Worm (Caenorhabditis elegans) whole organism, dauer: ENCODE data around the gene vps-50.

Experiments used
- unc-62 ChIP-seq: sonication (generic microtip); optimal IDR thresholded peaks from 2 replicates; lab custom pipeline; 2017; ENCODE audit warnings: missing biosample characterization, missing genetic modification reagents, missing genetic modification characterization

The vps-50 gene

DNA sequence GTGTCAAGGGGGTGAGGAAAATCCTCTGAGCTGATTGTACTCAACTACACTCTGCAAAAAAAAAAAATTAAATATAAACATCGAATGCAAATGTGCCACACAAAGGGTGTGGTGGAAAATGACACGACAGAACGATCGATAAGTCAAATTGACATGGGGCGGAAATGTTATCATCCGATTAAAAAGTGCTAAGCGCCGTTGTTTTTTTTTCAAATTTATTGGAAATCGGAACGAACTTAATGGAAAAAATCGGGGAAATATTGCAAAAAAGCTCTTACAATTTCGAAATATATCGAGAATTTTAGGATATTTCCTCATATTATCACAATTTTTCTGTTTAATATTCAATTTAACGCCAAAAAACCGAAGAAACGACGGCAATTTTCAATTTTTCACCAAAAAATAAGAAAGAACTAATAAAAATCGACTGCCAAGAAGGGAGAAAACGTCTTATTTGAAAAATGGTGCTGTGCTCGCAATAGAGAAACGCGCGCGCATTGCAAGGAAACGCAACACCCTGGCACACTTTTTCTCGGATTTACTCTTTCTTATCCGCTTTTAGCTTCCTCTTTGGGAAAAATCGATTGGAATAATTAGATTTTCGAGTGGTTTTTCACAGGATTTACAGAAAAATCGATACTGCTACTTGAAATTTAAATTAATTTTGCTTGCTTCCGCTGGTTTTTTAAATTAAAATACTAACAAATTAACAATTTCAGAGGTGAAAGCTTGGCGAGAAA is at the start of gene vps-50, which contains the start of gene cey-4:
vps-50 (plus strand) TSS at position 541 of the 740 bp plus-strand sequence.
cey-4 (minus strand) TSS at position 51 of the 740 bp plus-strand sequence.
- no peak for TF ChIP-seq unc-62 (GFP tag; lab: Kevin White, UChicago)

DNA sequence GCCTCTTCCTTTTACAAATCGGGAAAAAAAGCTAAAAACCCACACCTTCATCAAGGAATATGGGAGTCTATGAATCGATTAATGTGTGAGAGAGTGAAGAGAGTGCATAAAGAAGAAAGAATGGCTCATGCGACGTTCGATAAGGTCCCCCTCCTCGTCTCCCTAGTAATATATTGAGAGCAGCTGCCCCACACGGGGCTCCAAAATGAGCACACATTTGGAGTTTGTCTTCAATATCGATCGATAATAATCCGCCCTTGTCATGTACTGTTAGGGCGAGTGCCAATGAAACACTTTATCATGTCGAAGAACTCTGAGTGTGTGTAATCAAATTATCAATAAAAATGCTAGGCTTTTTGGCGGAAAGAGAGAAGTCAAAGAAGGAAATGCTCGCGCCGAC is 49.7 kb upstream of the vps-50 start:
- no peak for TF ChIP-seq unc-62 (GFP tag; lab: Kevin White, UChicago)

DNA sequence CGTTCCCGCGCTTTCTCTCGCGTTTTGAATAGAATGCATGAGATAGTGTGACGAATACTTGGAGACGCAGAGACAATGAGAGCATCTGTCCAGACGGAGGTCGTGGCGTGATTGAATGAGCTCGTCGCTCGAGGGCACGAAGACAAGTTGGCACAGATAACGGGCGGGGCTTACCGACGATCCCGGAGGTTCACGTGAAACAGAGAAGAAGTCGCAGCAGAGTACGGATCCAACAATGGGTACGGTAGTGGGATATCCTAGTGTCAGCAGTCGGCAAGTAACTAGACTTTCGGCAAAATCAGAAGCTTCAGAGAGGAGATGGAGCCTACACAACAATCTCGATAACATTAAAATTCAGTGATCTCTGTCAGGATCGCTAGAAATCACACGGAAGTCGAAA is 49.2 kb upstream of the vps-50 start:
- no peak for TF ChIP-seq unc-62 (GFP tag; lab: Kevin White, UChicago)

DNA sequence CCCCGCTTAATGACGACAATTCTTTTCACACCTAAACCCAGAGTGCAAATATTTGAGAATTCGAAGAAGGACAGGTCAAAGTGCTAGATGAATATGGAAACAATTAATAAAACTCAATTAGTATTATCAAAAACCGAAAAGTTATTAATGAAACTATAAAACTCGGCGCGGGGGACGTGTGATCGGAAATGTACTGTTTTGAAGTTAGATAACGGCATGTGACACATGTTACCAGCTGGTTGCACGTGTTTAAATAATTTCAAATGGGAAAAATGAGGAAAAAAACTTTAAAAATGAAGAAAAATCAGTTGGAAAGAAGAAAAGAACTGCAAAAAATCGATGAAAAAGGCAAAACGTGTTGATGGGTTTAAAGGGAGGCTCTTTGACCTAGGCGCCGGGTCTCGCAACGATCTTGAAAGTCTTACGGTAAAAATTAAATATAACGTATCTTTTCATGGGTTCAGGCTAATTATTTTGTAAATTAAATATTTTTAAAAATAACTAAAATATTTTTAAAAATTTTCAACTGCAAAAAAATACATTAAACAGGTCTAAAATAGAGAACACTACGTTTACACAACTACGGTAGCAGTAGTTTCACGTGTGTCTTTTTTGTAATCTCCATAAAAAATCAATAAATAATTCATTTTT is 48.3 kb upstream of the vps-50 start:
- no peak for TF ChIP-seq unc-62 (GFP tag; lab: Kevin White, UChicago)

DNA sequence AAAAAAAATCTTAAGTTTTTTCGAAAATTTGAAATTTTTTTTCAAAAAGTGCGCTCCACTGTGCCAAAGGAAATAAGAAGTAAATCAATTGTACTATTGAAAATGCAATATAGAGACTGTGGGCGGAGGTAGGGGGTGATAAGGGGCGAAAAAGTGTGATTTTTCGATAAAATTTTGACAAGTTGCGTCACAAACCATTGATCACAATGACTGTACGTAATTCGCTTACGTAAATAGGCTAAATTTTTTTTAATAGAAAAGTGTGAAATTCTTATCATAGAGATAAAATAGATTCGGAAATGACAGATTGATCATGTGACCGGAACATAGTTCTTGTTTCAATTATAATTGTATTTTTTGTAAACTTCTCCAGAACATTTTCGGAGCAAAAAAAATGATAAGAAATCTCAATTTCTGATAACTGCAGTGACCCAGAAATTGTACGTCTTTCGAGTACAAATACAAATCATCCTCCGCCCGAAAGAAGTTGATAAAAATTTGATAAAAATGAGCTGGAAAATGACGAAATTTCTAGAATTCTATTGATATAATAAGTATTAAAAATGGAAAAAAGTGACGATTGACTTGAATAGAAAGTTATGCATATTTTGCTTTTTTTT is 46.4 kb upstream of the vps-50 start:
- TF ChIP-seq unc-62 (GFP tag; lab: Kevin White, UChicago): no peak

DNA sequence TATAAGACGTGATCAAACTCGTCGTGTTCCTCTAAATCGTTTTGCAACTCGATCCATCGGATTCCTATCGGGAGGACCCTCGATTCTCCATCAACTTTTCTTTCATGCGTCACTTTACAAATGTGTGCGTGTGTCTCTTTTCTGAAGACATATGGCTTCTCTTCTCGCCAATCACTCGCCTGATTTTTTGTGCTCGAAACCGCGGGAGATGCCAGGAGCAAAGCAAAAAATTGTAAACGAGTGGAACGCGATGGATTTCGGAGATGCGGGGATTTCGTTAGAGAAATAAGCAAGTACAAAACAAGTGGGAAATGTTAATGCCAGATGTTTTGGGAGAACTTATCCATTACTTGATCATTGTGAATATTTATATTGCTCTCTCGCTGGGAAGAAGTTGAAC is 44.8 kb upstream of the vps-50 start:
- no peak for TF ChIP-seq unc-62 (GFP tag; lab: Kevin White, UChicago)

DNA sequence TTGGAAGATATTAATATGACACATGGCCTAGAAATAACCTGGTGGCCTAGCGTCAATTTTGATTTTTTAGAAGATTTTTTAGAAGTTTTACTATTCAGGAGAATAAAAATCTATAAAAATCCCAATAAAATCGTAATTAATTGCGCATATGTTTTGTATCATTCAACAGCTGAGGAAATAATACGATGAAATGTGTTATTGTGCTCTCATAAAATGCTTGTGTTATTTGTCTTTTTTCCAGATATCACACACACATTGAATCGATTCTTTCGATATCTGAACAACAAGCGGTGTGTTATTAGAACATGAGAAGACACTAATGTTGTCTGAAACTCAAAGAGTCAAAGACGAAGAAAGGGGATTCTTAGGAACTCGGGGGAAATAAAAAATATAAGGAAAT is 43.9 kb upstream of the vps-50 start:
- no peak for TF ChIP-seq unc-62 (GFP tag; lab: Kevin White, UChicago)

DNA sequence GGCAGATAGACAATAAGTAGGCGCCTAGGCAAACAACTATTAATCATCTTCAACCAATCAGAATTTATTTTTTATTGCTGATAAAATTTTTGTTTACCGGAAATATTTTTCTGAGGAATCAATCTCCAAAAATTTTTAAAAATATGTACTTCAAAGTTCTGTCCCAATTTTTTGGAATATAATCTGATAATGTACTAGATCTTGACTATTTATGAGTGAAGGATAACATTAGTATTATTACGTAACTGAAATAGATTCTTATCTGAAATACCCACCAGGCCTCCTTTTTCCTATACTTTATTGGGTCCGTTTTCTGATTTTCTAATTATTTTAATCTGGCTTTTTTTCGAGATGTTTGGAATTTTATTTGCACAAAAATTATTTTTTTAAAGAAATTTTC is 37.5 kb upstream of the vps-50 start:
- TF ChIP-seq unc-62 (GFP tag; lab: Kevin White, UChicago): no peak

DNA sequence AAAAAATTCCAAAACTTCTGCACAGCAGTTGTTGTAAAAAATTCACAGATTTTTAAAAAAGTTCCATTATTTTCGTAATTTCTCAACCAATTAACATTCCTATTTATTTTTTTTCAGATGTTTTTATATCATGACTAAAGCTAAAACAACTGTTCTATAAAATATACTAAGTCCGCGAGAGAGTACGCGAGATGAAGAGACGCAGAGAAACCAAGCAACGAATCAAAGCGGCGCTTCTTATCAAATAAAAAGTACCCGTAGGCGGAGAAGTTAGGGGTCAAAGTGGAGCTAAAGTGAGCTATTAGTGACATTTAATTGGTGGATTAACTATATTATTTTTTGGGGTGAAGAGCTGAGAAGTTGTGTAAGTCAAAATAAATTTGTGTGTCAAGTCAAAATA is 36.4 kb upstream of the vps-50 start, which contains the start of gene sbsp-1:
sbsp-1 (plus strand) TSS at position 301 of the 400 bp plus-strand sequence.
- TF ChIP-seq unc-62 (GFP tag; lab: Kevin White, UChicago): no peak

DNA sequence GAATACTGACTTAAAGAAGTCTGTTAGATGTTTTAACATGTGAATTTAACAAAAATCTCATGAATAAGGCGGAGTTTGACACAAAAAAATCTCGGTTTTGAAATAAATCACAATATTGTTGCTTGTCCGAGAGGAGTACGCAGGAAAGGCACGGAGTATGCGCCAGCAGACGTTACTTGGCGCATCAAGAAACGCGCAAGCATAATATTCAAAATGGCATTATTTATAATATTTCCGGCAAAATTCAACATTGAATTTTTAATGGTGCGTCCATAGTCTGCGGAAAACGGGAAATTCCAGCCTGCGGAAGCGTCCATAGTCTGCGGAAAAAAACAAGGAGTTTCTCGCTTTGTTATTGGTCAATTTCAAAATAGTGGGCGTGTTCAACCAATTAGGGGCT is 24.1 kb upstream of the vps-50 start, which contains the start of gene pde-12:
pde-12 (minus strand) TSS at position 148 of the 400 bp plus-strand sequence.
- no peak for TF ChIP-seq unc-62 (GFP tag; lab: Kevin White, UChicago)

DNA sequence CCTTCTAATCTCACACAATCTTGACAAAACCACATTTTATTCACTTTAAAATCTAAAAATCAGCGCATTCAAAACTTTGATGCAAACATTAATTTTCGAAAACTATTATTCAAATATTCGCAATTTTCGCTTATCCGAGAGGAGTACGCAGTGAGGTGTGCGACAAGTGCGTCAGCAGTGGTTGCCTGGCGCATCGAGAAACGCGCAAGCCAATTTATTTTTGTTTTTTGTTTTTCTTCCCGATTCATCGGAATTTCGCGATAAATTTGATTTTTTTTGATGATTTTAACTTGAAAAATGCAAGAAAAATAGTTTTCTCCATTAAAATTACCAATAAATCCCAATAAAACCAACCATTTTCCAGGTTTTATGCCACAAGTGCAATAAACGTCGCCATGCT is 20.1 kb upstream of the vps-50 start, which contains the start of the genes fbxb-85 and hex-3:
fbxb-85 (minus strand) TSS at position 106 of the 400 bp plus-strand sequence.
hex-3 (plus strand) TSS at position 365 of the 400 bp plus-strand sequence.
- no peak for TF ChIP-seq unc-62 (GFP tag; lab: Kevin White, UChicago)

DNA sequence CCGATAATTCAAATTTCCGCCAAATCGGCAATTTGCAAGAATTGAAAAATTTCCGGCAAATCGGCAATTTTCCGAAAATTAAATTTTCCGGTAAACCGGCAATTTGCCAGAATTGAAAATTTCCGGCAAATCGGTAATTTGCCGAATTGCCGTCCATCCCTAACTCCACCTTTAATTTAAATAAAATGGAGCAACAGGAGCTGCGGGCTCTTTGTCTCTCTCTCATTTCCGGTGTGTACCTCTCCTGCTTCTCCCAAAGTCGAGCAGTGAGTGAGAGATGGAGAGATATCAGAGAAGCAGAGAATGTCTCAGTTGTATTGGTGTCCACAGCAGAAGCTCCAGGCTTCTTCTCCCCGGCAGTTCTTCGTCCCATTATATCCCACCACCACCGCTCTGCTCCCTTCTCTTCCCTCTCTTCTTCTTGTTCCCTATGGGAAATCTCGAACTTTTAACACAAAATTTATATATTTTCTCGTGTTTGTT is 13.6 kb upstream of the vps-50 start, which contains the start of gene Y39A1C.1:
Y39A1C.1 (plus strand) TSS at position 51 of the 483 bp plus-strand sequence.
- TF ChIP-seq unc-62 (GFP tag; lab: Kevin White, UChicago): no peak

DNA sequence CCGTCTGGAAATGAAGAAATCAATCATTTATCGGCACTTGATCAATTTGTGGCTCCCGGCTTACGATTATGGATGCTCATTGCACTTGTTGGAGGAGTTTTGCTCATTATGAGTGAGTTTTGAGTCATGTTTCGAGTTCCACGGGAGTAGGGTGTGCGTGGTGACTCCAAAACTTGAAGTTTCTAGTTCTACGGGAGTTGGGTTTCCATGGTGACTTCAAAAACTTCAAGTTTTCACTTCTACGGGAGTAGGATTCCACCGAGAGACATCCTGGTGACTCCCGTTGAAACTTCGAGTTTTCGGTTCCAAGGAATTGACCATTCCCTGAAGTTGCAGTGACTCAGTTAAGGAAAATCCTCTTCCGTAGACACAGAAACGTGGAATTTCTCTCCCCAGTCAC is 12.2 kb upstream of the vps-50 start:
- no peak for TF ChIP-seq unc-62 (GFP tag; lab: Kevin White, UChicago)

DNA sequence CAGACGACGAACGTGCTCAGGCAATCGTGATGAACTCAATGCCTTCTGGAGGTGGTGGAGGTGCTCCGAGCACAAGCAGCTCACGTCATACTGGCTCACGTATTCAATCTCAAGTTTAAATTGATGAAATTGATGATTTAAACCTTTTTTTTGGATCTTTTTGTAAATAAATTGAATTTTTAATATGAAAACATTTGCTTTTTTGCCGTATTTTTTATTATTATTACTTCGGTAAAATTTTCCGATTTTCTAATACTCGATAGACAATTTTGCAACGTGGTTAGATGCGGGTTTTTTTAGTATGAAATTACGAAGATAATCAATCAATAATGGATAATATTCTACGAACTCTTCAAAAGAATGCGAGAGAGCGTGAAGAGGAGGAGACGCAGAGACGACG is 11.0 kb upstream of the vps-50 start, which contains the start of gene oxi-1:
oxi-1 (plus strand) TSS at position 301 of the 400 bp plus-strand sequence.
- no peak for TF ChIP-seq unc-62 (GFP tag; lab: Kevin White, UChicago)

DNA sequence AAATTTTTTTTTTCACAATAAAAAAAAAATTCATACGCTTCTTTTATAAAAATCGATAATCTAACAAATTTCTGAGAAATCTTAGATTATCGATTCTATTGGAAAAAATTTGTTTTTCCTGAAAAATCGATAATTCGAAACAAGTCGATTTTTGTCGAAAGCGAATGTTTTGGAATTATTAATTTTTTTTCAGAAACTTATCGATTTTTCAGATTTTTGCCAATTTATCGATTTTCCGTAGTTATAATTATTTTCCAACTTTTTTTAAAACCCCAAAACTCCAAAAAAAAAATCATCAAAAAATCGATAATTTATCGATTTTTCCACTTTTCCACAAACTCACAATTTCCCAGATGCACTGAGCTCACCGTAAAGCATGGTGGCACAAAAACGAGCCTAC is 7.6 kb upstream of the vps-50 start:
- no peak for TF ChIP-seq unc-62 (GFP tag; lab: Kevin White, UChicago)

DNA sequence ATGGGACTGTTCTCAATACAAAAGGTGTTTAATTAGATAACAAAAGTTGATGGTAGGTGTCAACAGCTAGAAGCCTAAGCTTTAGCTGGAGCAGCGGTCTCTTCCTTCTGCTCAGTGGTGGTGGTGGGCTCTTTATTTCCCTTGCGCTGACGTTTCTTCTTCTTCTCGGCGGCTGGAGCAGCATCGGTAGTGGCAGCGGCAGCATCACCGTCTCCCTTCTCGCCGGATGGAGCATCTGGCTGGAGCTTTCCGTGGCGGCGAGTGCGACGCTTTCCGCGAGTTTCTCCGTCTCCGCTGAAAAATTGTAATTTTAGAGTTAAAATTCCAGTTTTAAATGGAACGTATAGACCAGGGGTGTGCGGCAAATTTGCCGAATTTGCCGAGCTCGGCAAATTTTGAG is 1.9 kb upstream of the vps-50 start:
- TF ChIP-seq unc-62 (GFP tag; lab: Kevin White, UChicago): no peak
